Worm (Caenorhabditis elegans): Measurements from ENCODE around the gene F49C12.2.

Gene F49C12.2

ce11 chrIV:9299145-9299544 is at the start of gene F49C12.2:
F49C12.2 (minus strand) TSS chrIV:9299245.
- no peak for TF ChIP-seq tbx-37 (GFP tag; conservative IDR thresholded peaks at IDR 0.05)
- no peak for TF ChIP-seq B0310.2 (tag; optimal IDR thresholded peaks at IDR 0.05)
- TF ChIP-seq sea-1 (GFP tag; conservative IDR thresholded peaks at IDR 0.05), result no peak
- TF ChIP-seq ama-1 (optimal IDR thresholded peaks at IDR 0.05), result no peak
- no peak for TF ChIP-seq hmg-4 (GFP tag; optimal IDR thresholded peaks at IDR 0.05)
- no peak for TF ChIP-seq ceh-13 (GFP tag; optimal IDR thresholded peaks at IDR 0.05)
- TF ChIP-seq tbx-11 (GFP tag; IDR thresholded peaks at IDR 0.05), result no peak
- no peak for TF ChIP-seq ets-7 (tag; optimal IDR thresholded peaks at IDR 0.05)
- no peak for TF ChIP-seq aly-1 (tag; optimal IDR thresholded peaks at IDR 0.05)
- no peak for TF ChIP-seq hnd-1 (tag; optimal IDR thresholded peaks at IDR 0.05)

ce11 chrIV:9343102-9343599 is 44.1 kb upstream of the F49C12.2 start, which contains the start of gene pigc-1:
pigc-1 (minus strand) TSS chrIV:9343152.
- TF ChIP-seq aly-1 (tag; optimal IDR thresholded peaks at IDR 0.05) (no peak), hmbx-1 (tag; optimal IDR thresholded peaks at IDR 0.05) (no peak), sea-1 (GFP tag; conservative IDR thresholded peaks at IDR 0.05) (no peak), tra-4 (tag; optimal IDR thresholded peaks at IDR 0.05) (no peak), tbx-37 (GFP tag; conservative IDR thresholded peaks at IDR 0.05) (no peak), F13C5.2 (tag; optimal IDR thresholded peaks at IDR 0.05) (no peak), tbx-11 (GFP tag; IDR thresholded peaks at IDR 0.05) (no peak), ets-7 (tag; optimal IDR thresholded peaks at IDR 0.05) (no peak), ceh-36 (tag; optimal IDR thresholded peaks at IDR 0.05) (no peak), ceh-13 (GFP tag; optimal IDR thresholded peaks at IDR 0.05) (no peak), hmg-4 (GFP tag; optimal IDR thresholded peaks at IDR 0.05) (no peak), ama-1 (optimal IDR thresholded peaks at IDR 0.05) (no peak), B0310.2 (tag; optimal IDR thresholded peaks at IDR 0.05) (no peak), flt-1 (GFP tag; IDR thresholded peaks at IDR 0.05) (no peak), hnd-1 (tag; optimal IDR thresholded peaks at IDR 0.05) (no peak), scrt-1 (GFP tag; IDR thresholded peaks at IDR 0.05) (no peak), pes-1 (GFP tag; IDR thresholded peaks at IDR 0.05) (no peak)

ce11 chrIV:9341591-9341990 is 42.5 kb upstream of the F49C12.2 start, which contains the start of gene vps-26:
vps-26 (minus strand) TSS chrIV:9341790.
- TF ChIP-seq pes-1 (GFP tag; IDR thresholded peaks at IDR 0.05) (no peak), flt-1 (GFP tag; IDR thresholded peaks at IDR 0.05) (no peak), tra-4 (tag; optimal IDR thresholded peaks at IDR 0.05) (no peak)

ce11 chrIV:9339205-9339604 is 40.2 kb upstream of the F49C12.2 start, which contains the start of gene T20D3.6:
T20D3.6 (minus strand) TSS chrIV:9339305.
- TF ChIP-seq sea-1 (GFP tag; conservative IDR thresholded peaks at IDR 0.05) (no peak), aly-1 (tag; optimal IDR thresholded peaks at IDR 0.05) (no peak)

- no peak for TF ChIP-seq ceh-36 (tag; optimal IDR thresholded peaks at IDR 0.05)
- TF ChIP-seq F13C5.2 (tag; optimal IDR thresholded peaks at IDR 0.05), result no peak
- TF ChIP-seq hmg-4 (GFP tag; optimal IDR thresholded peaks at IDR 0.05), result no peak
- TF ChIP-seq ets-7 (tag; optimal IDR thresholded peaks at IDR 0.05), result no peak
Measured at ce11 chrIV:9336538-9337090, 37.6 kb upstream of the F49C12.2 start, which contains the start of gene T20D3.5. T20D3.5 (plus strand) TSS chrIV:9337040.

ce11 chrIV:9335552-9336251 is 36.7 kb upstream of the F49C12.2 start, which contains the start of the genes coa-4 and T20D3.14:
coa-4 (minus strand) TSS chrIV:9335602.
T20D3.14 (minus strand) TSS chrIV:9335909.
- TF ChIP-seq flt-1 (GFP tag; IDR thresholded peaks at IDR 0.05) (no peak), aly-1 (tag; optimal IDR thresholded peaks at IDR 0.05) (no peak), ceh-13 (GFP tag; optimal IDR thresholded peaks at IDR 0.05) (no peak), ets-7 (tag; optimal IDR thresholded peaks at IDR 0.05) (no peak), hnd-1 (tag; optimal IDR thresholded peaks at IDR 0.05) (no peak), F13C5.2 (tag; optimal IDR thresholded peaks at IDR 0.05) (no peak)

- no peak for TF ChIP-seq hnd-1 (tag; optimal IDR thresholded peaks at IDR 0.05)
Measured at ce11 chrIV:9333007-9333406, 34.0 kb upstream of the F49C12.2 start.

- TF ChIP-seq F13C5.2 (tag; optimal IDR thresholded peaks at IDR 0.05), result no peak
- TF ChIP-seq hmg-4 (GFP tag; optimal IDR thresholded peaks at IDR 0.05), result no peak
- no peak for TF ChIP-seq hmbx-1 (tag; optimal IDR thresholded peaks at IDR 0.05)
- no peak for TF ChIP-seq ceh-36 (tag; optimal IDR thresholded peaks at IDR 0.05)
- TF ChIP-seq scrt-1 (GFP tag; IDR thresholded peaks at IDR 0.05), result no peak
- no peak for TF ChIP-seq ama-1 (optimal IDR thresholded peaks at IDR 0.05)
- TF ChIP-seq tbx-37 (GFP tag; conservative IDR thresholded peaks at IDR 0.05), result no peak
- TF ChIP-seq ets-7 (tag; optimal IDR thresholded peaks at IDR 0.05), result no peak
- TF ChIP-seq B0310.2 (tag; optimal IDR thresholded peaks at IDR 0.05), result no peak
- no peak for TF ChIP-seq hnd-1 (tag; optimal IDR thresholded peaks at IDR 0.05)
- no peak for TF ChIP-seq sea-1 (GFP tag; conservative IDR thresholded peaks at IDR 0.05)
- TF ChIP-seq flt-1 (GFP tag; IDR thresholded peaks at IDR 0.05), result no peak
- no peak for TF ChIP-seq pes-1 (GFP tag; IDR thresholded peaks at IDR 0.05)
- no peak for TF ChIP-seq tbx-11 (GFP tag; IDR thresholded peaks at IDR 0.05)
- TF ChIP-seq aly-1 (tag; optimal IDR thresholded peaks at IDR 0.05), result no peak
- no peak for TF ChIP-seq ceh-13 (GFP tag; optimal IDR thresholded peaks at IDR 0.05)
- TF ChIP-seq tra-4 (tag; optimal IDR thresholded peaks at IDR 0.05), result no peak
Measured at ce11 chrIV:9330755-9331154, 31.7 kb upstream of the F49C12.2 start, which contains the start of gene nspg-7.1. nspg-7.1 (minus strand) TSS chrIV:9330855.
